Worm (Caenorhabditis elegans): ENCODE data around the gene best-24.

- TF ChIP-seq tab-1 (GFP tag; IDR thresholded peaks at IDR 0.05) (no peak), ztf-23 (GFP tag; IDR thresholded peaks at IDR 0.05) (no peak), T22C8.4 (GFP tag; IDR thresholded peaks at IDR 0.05) (no peak), klf-2 (GFP tag; conservative IDR thresholded peaks at IDR 0.05) (no peak)
Observed at ce11 chrIII:7919823-7920222, 19.0 kb downstream of the best-24 start, which contains the start of gene C29E4.14.
